Fruit fly (Drosophila melanogaster) whole organism, embryonic: ENCODE measurements around the gene CG14868.

ENCODE experiments used
- Atf-2 ChIP-seq: fragments of 200-800 bp; sonication (Bioruptor generic); optimal IDR thresholded peaks from 2 replicates; lab custom pipeline; 2016; ENCODE audit warnings: missing biosample characterization, missing genetic modification characterization
- Blimp-1 ChIP-seq: fragments of 200-800 bp; sonication (Bioruptor generic); optimal IDR thresholded peaks from 3 replicates; lab custom pipeline; 2018; ENCODE audit warnings: missing biosample characterization, missing genetic modification characterization, mild to moderate bottlenecking, moderate library complexity, missing genetic modification reagents
- CG10431 ChIP-seq: fragments of 200-800 bp; sonication (Bioruptor generic); optimal IDR thresholded peaks from 3 replicates; lab custom pipeline; 2018; ENCODE audit warnings: missing biosample characterization, mild to moderate bottlenecking, missing genetic modification characterization
- CG11456 ChIP-seq: fragments of 200-800 bp; sonication (Bioruptor generic); IDR thresholded peaks from 3 replicates; pipeline ENCODE4 v1.3.6; 2022; ENCODE audit warnings: missing biosample characterization, missing genetic modification characterization
- CG14710 ChIP-seq: fragments of 200-800 bp; sonication (Bioruptor generic); optimal IDR thresholded peaks from 3 replicates; lab custom pipeline; 2019; ENCODE audit warnings: missing biosample characterization, mild to moderate bottlenecking, missing genetic modification characterization, moderate library complexity
- CG17361 ChIP-seq: fragments of 200-800 bp; sonication (Bioruptor generic); IDR thresholded peaks from 3 replicates; pipeline ENCODE4 v1.3.6; 2022; ENCODE audit warnings: missing biosample characterization, missing genetic modification characterization
- CG18599 ChIP-seq: fragments of 200-800 bp; sonication (Bioruptor generic); optimal IDR thresholded peaks from 3 replicates; lab custom pipeline; 2017; ENCODE audit warnings: missing biosample characterization, missing genetic modification characterization, mild to moderate bottlenecking, moderate library complexity, missing genetic modification reagents
- CG2120 ChIP-seq: fragments of 200-800 bp; sonication (Bioruptor generic); optimal IDR thresholded peaks from 3 replicates; lab custom pipeline; 2016; ENCODE audit warnings: missing biosample characterization, missing genetic modification characterization
- CG2889 ChIP-seq: fragments of 200-800 bp; sonication (Bioruptor generic); IDR thresholded peaks from 3 replicates; pipeline ENCODE4 v1.3.6; 2022; ENCODE audit warnings: missing biosample characterization, missing genetic modification characterization
- CG3163 ChIP-seq: fragments of 200-800 bp; sonication (Bioruptor generic); optimal IDR thresholded peaks from 3 replicates; lab custom pipeline; 2016; ENCODE audit warnings: missing biosample characterization, missing genetic modification characterization
- CG32532 ChIP-seq: fragments of 200-800 bp; sonication (Bioruptor generic); IDR thresholded peaks from 2 replicates; pipeline ENCODE4 v1.3.6; 2022; ENCODE audit warnings: missing biosample characterization, missing genetic modification characterization
- CG4360 ChIP-seq: fragments of 200-800 bp; sonication (Bioruptor generic); IDR thresholded peaks from 2 replicates; pipeline ENCODE4 v1.3.6; 2022; ENCODE audit warnings: missing biosample characterization, missing genetic modification characterization
- CG6654 ChIP-seq: fragments of 200-800 bp; sonication (Bioruptor generic); optimal IDR thresholded peaks from 2 replicates; lab custom pipeline; 2017; ENCODE audit warnings: missing biosample characterization, mild to moderate bottlenecking, missing genetic modification characterization
- CG6791 ChIP-seq: fragments of 200-800 bp; sonication (Bioruptor generic); IDR thresholded peaks from 3 replicates; pipeline ENCODE4 v1.3.6; 2022; ENCODE audit warnings: missing biosample characterization, missing genetic modification characterization; ENCODE audit not compliant: partially characterized antibody
- CG7271 ChIP-seq: fragments of 200-800 bp; sonication (Bioruptor generic); optimal IDR thresholded peaks from 2 replicates; lab custom pipeline; 2018; ENCODE audit warnings: missing biosample characterization, mild to moderate bottlenecking, missing genetic modification characterization, moderate library complexity
- CG7987 ChIP-seq: fragments of 200-800 bp; sonication (Bioruptor generic); optimal IDR thresholded peaks from 2 replicates; lab custom pipeline; 2018; ENCODE audit warnings: missing biosample characterization, mild to moderate bottlenecking, missing genetic modification characterization, moderate library complexity
- CG8765 ChIP-seq: fragments of 200-800 bp; sonication (Bioruptor generic); IDR thresholded peaks from 2 replicates; pipeline ENCODE4 v1.3.6; 2022; ENCODE audit warnings: missing biosample characterization, missing genetic modification characterization
- CG9609 ChIP-seq: fragments of 200-800 bp; sonication (Bioruptor generic); optimal IDR thresholded peaks from 3 replicates; lab custom pipeline; 2016; ENCODE audit warnings: missing biosample characterization, missing genetic modification characterization
- CHES-1-like ChIP-seq: fragments of 200-800 bp; sonication (Bioruptor generic); optimal IDR thresholded peaks from 2 replicates; lab custom pipeline; 2016; ENCODE audit warnings: missing biosample characterization, missing genetic modification characterization
- Dad ChIP-seq: fragments of 200-800 bp; sonication (Bioruptor generic); optimal IDR thresholded peaks from 3 replicates; lab custom pipeline; 2016; ENCODE audit warnings: missing biosample characterization, missing genetic modification characterization
- Dbx ChIP-seq: fragments of 200-800 bp; sonication (Bioruptor generic); IDR thresholded peaks from 3 replicates; pipeline ENCODE4 v1.3.6; 2022; ENCODE audit warnings: missing biosample characterization, missing genetic modification characterization
- Dek ChIP-seq: fragments of 200-800 bp; sonication (Bioruptor generic); optimal IDR thresholded peaks from 3 replicates; lab custom pipeline; 2019; ENCODE audit warnings: missing biosample characterization, mild to moderate bottlenecking, missing genetic modification characterization, moderate library complexity
- Dll ChIP-seq: fragments of 200-800 bp; sonication (Bioruptor generic); IDR thresholded peaks from 4 replicates; pipeline ENCODE4 v1.3.6; 2022; ENCODE audit warnings: missing biosample characterization, missing genetic modification characterization; ENCODE audit not compliant: partially characterized antibody
- Doc3 ChIP-seq: fragments of 200-800 bp; sonication (Bioruptor generic); IDR thresholded peaks from 3 replicates; pipeline ENCODE4 v1.3.6; 2022; ENCODE audit warnings: missing biosample characterization, missing genetic modification characterization; ENCODE audit not compliant: partially characterized antibody
- Gug ChIP-seq: fragments of 200-800 bp; sonication (Bioruptor generic); IDR thresholded peaks from 4 replicates; pipeline ENCODE4 v1.3.6; 2022; ENCODE audit warnings: missing biosample characterization, missing genetic modification characterization
- HLH54F ChIP-seq: fragments of 200-800 bp; sonication (Bioruptor generic); optimal IDR thresholded peaks from 3 replicates; lab custom pipeline; 2016; ENCODE audit warnings: missing biosample characterization, missing genetic modification characterization
- Mad ChIP-seq: fragments of 200-800 bp; sonication (Bioruptor generic); optimal IDR thresholded peaks from 2 replicates; lab custom pipeline; 2016; ENCODE audit warnings: missing biosample characterization, missing genetic modification characterization
- Nf-YA ChIP-seq: fragments of 200-800 bp; sonication (Bioruptor generic); IDR thresholded peaks from 2 replicates; pipeline ENCODE4 v1.3.6; 2022; ENCODE audit warnings: missing biosample characterization, missing genetic modification characterization
- PHDP ChIP-seq: fragments of 200-800 bp; sonication (Bioruptor generic); optimal IDR thresholded peaks from 3 replicates; lab custom pipeline; 2018; ENCODE audit warnings: missing biosample characterization, mild to moderate bottlenecking, missing genetic modification characterization, moderate library complexity
- Ptx1 ChIP-seq: fragments of 200-800 bp; sonication (Bioruptor generic); IDR thresholded peaks from 2 replicates; pipeline ENCODE4 v1.3.6; 2022; ENCODE audit warnings: missing biosample characterization, missing genetic modification characterization
- Sry-β ChIP-seq: fragments of 200-800 bp; sonication (Bioruptor generic); optimal IDR thresholded peaks from 2 replicates; lab custom pipeline; 2018; ENCODE audit warnings: missing biosample characterization, mild to moderate bottlenecking, missing genetic modification characterization, moderate library complexity
- Usf ChIP-seq: fragments of 200-800 bp; sonication (Bioruptor generic); optimal IDR thresholded peaks from 2 replicates; lab custom pipeline; 2017; ENCODE audit warnings: missing genotype, missing biosample characterization, missing genetic modification characterization
- cad ChIP-seq: fragments of >200 bp; optimal IDR thresholded peaks from 2 replicates; lab custom pipeline; 2017; ENCODE audit warnings: missing biosample characterization, missing genetic modification characterization
- croc ChIP-seq: fragments of 200-800 bp; sonication (Bioruptor generic); conservative IDR thresholded peaks from 3 replicates; pipeline ENCODE4 v1.3.6; 2022; ENCODE audit warnings: missing biosample characterization, missing genetic modification characterization
- dan ChIP-seq: fragments of 200-800 bp; sonication (Bioruptor generic); IDR thresholded peaks from 2 replicates; pipeline ENCODE4 v1.3.6; 2022; ENCODE audit warnings: missing biosample characterization, missing genetic modification characterization
- emc ChIP-seq: fragments of 200-800 bp; sonication (Bioruptor generic); optimal IDR thresholded peaks from 2 replicates; lab custom pipeline; 2016; ENCODE audit warnings: missing biosample characterization, missing genetic modification characterization
- ewg ChIP-seq: fragments of 200-800 bp; sonication (Bioruptor generic); optimal IDR thresholded peaks from 3 replicates; lab custom pipeline; 2017; ENCODE audit warnings: mild to moderate bottlenecking, missing biosample characterization, missing genetic modification reagents, missing genetic modification characterization
- grn ChIP-seq: fragments of 200-800 bp; sonication (Bioruptor generic); optimal IDR thresholded peaks from 3 replicates; lab custom pipeline; 2017; ENCODE audit warnings: missing biosample characterization, missing genetic modification characterization
- h ChIP-seq: fragments of >200 bp; optimal IDR thresholded peaks from 2 replicates; lab custom pipeline; 2017
- nau ChIP-seq: fragments of 200-800 bp; sonication (Bioruptor generic); optimal IDR thresholded peaks from 3 replicates; lab custom pipeline; 2017; ENCODE audit warnings: missing biosample characterization, mild to moderate bottlenecking, missing genetic modification characterization, missing genetic modification reagents
- peb ChIP-seq: fragments of 200-800 bp; sonication (Bioruptor generic); IDR thresholded peaks from 2 replicates; pipeline ENCODE4 v1.3.6; 2022; ENCODE audit warnings: missing biosample characterization, missing genetic modification characterization
- pros ChIP-seq: fragments of 200-800 bp; sonication (Bioruptor generic); optimal IDR thresholded peaks from 3 replicates; lab custom pipeline; 2019; ENCODE audit warnings: missing biosample characterization, mild to moderate bottlenecking, missing genetic modification characterization, moderate library complexity
- repo ChIP-seq: fragments of 200-800 bp; sonication (Bioruptor generic); optimal IDR thresholded peaks from 2 replicates; lab custom pipeline; 2016; ENCODE audit warnings: missing biosample characterization, missing genetic modification characterization
- sens ChIP-seq: fragments of 200-800 bp; sonication (Bioruptor generic); peaks from one replicate; lab custom pipeline; 2016; ENCODE audit warnings: missing biosample characterization, missing genetic modification characterization
- slou ChIP-seq: fragments of 200-800 bp; sonication (Bioruptor generic); optimal IDR thresholded peaks from 3 replicates; lab custom pipeline; 2016; ENCODE audit warnings: missing biosample characterization, missing genetic modification characterization
- sna ChIP-seq: fragments of 200-800 bp; sonication (Bioruptor generic); IDR thresholded peaks from 2 replicates; pipeline ENCODE4 v1.3.6; 2022; ENCODE audit warnings: missing biosample characterization, missing genetic modification characterization; ENCODE audit not compliant: partially characterized antibody
- tin ChIP-seq: fragments of 200-800 bp; sonication (Bioruptor generic); optimal IDR thresholded peaks from 3 replicates; lab custom pipeline; 2016; ENCODE audit warnings: missing biosample characterization, missing genetic modification characterization
- toy ChIP-seq: fragments of 200-800 bp; sonication (Bioruptor generic); IDR thresholded peaks from 2 replicates; pipeline ENCODE4 v1.3.6; 2022; ENCODE audit warnings: missing biosample characterization, missing genetic modification characterization
- tup ChIP-seq: fragments of 200-800 bp; sonication (Bioruptor generic); optimal IDR thresholded peaks from 2 replicates; lab custom pipeline; 2016; ENCODE audit warnings: missing biosample characterization, mild to moderate bottlenecking, missing genetic modification characterization, moderate library complexity
- unpg ChIP-seq: fragments of 200-800 bp; sonication (Bioruptor generic); optimal IDR thresholded peaks from 3 replicates; lab custom pipeline; 2018; ENCODE audit warnings: missing biosample characterization, mild to moderate bottlenecking, missing genetic modification characterization, moderate library complexity
- usp ChIP-seq: fragments of >200 bp; optimal IDR thresholded peaks from 2 replicates; lab custom pipeline; 2017; ENCODE audit warnings: missing biosample characterization, missing genetic modification characterization
- vnd ChIP-seq: fragments of 200-800 bp; sonication (Bioruptor generic); IDR thresholded peaks from 3 replicates; pipeline ENCODE4 v1.3.6; 2022; ENCODE audit warnings: missing biosample characterization, missing genetic modification characterization; ENCODE audit not compliant: partially characterized antibody

Gene CG14868

dm6 chr3R:15371833-15372232 lies 2.1 kb upstream of the CG14868 start, which contains the start of the genes Ccm3 and CG6136 (continued):
- TF ChIP-seq CG6791 (GFP tag; lab: Robert Waterston, UW) (peak; percentile 93), croc (GFP tag; lab: Robert Waterston, UW) (no peak; the same call in 2 of the 3 replicates), h (lab: Kevin White, UChicago) (no peak), CG17361 (GFP tag; lab: Robert Waterston, UW) (no peak), CG6654 (no peak), pros (GFP tag; lab: Kevin White, UChicago) (no peak), HLH54F (peak; percentile 35), dan (GFP tag; lab: Robert Waterston, UW) (no peak), CG7271 (tag; lab: Kevin White, UChicago) (peak; percentile 6), CG8765 (GFP tag; lab: Robert Waterston, UW) (no peak), peb (GFP tag; lab: Robert Waterston, UW) (no peak), ewg (GFP tag; lab: Kevin White, UChicago) (peak; percentile 48), cad (no peak), emc (GFP tag; lab: Kevin White, UChicago) (no peak), tin (GFP tag; lab: Kevin White, UChicago) (peak; percentile 7), CG11456 (GFP tag; lab: Robert Waterston, UW) (peak; percentile 74; the same call in 1 of the 3 replicates), CG3163 (peak; percentile 49), Mad (GFP tag; lab: Kevin White, UChicago) (no peak), repo (GFP tag; lab: Kevin White, UChicago) (peak; percentile 39), CG14710 (tag; lab: Kevin White, UChicago) (peak; percentile 38), Blimp-1 (GFP tag; lab: Kevin White, UChicago) (no peak), usp (GFP tag; lab: Kevin White, UChicago) (no peak), CG9609 (GFP tag; lab: Kevin White, UChicago) (peak; percentile 15), CG10431 (no peak), Ptx1 (no peak), Usf (GFP tag; lab: Kevin White, UChicago) (no peak), CG32532 (GFP tag; lab: Robert Waterston, UW) (peak; percentile 62), Nf-YA (GFP tag; lab: Robert Waterston, UW) (no peak), sna (peak; percentile 85), nau (GFP tag; lab: Kevin White, UChicago) (no peak), vnd (GFP tag; lab: Robert Waterston, UW) (peak; percentile 87), sens (peak; percentile 68), Atf-2 (GFP tag; lab: Kevin White, UChicago) (no peak), CG2889 (GFP tag; lab: Robert Waterston, UW) (no peak), CG18599 (peak; percentile 51), grn (GFP tag; lab: Kevin White, UChicago) (no peak), toy (GFP tag; lab: Robert Waterston, UW) (no peak), Gug (GFP tag; lab: Robert Waterston, UW) (no peak), tup (GFP tag; lab: Kevin White, UChicago) (no peak), Dad (GFP tag; lab: Kevin White, UChicago) (peak; percentile 20), Doc3 (peak; percentile 82), CHES-1-like (GFP tag; lab: Kevin White, UChicago) (peak; percentile 81), slou (GFP tag; lab: Kevin White, UChicago) (no peak), CG4360 (GFP tag; lab: Robert Waterston, UW) (no peak), CG2120 (GFP tag; lab: Kevin White, UChicago) (peak; percentile 72), Dek (tag; lab: Kevin White, UChicago) (no peak), PHDP (tag; lab: Kevin White, UChicago) (peak; percentile 28), Dbx (GFP tag; lab: Robert Waterston, UW) (peak; percentile 75), Dll (GFP tag; lab: Robert Waterston, UW) (peak; percentile 91), unpg (GFP tag; lab: Kevin White, UChicago) (peak; percentile 36), CG7987 (peak; percentile 33), Sry-β (no peak)
